Fruit fly (Drosophila melanogaster) whole organism, embryonic: ENCODE measurements around the gene Mfe2.

Experiments
- Adf1 ChIP-seq: fragments of 200-800 bp; sonication (Bioruptor generic); IDR thresholded peaks from 2 replicates; pipeline ENCODE4 v1.3.6; 2022; ENCODE audit warnings: missing biosample characterization, missing genetic modification characterization
- Asciz ChIP-seq: fragments of 200-800 bp; sonication (Bioruptor generic); optimal IDR thresholded peaks from 2 replicates; lab custom pipeline; 2017; ENCODE audit warnings: missing biosample characterization, mild to moderate bottlenecking, missing genetic modification characterization, missing genetic modification reagents
- B-H2 ChIP-seq: fragments of 200-800 bp; sonication (Bioruptor generic); optimal IDR thresholded peaks from 2 replicates; lab custom pipeline; 2018; ENCODE audit warnings: missing biosample characterization, mild to moderate bottlenecking, missing genetic modification characterization
- BEAF-32 ChIP-seq: fragments of 200-800 bp; sonication (Bioruptor generic); optimal IDR thresholded peaks from 3 replicates; lab custom pipeline; 2017; ENCODE audit warnings: missing biosample characterization, missing genetic modification characterization, mild to moderate bottlenecking, moderate library complexity, missing genetic modification reagents
- Bteb2 ChIP-seq: fragments of 200-800 bp; sonication (Bioruptor generic); optimal IDR thresholded peaks from 2 replicates; lab custom pipeline; 2016; ENCODE audit warnings: missing biosample characterization, missing genetic modification characterization
- CG14710 ChIP-seq: fragments of 200-800 bp; sonication (Bioruptor generic); optimal IDR thresholded peaks from 3 replicates; lab custom pipeline; 2019; ENCODE audit warnings: missing biosample characterization, mild to moderate bottlenecking, missing genetic modification characterization, moderate library complexity
- CG14860 ChIP-seq: fragments of 200-800 bp; sonication (Bioruptor generic); IDR thresholded peaks from 3 replicates; pipeline ENCODE4 v1.3.6; 2022; ENCODE audit warnings: missing biosample characterization, missing genetic modification characterization; ENCODE audit not compliant: partially characterized antibody
- CG14965 ChIP-seq: fragments of 200-800 bp; sonication (Bioruptor generic); optimal IDR thresholded peaks from 2 replicates; lab custom pipeline; 2016; ENCODE audit warnings: missing biosample characterization, missing genetic modification characterization, borderline replicate concordance
- CG15011 ChIP-seq: fragments of 200-800 bp; sonication (Bioruptor generic); optimal IDR thresholded peaks from 3 replicates; lab custom pipeline; 2018; ENCODE audit warnings: missing biosample characterization, mild to moderate bottlenecking, missing genetic modification characterization
- CG1603 ChIP-seq: fragments of 200-800 bp; sonication (Bioruptor generic); optimal IDR thresholded peaks from 2 replicates; lab custom pipeline; 2019; ENCODE audit warnings: missing biosample characterization, mild to moderate bottlenecking, missing genetic modification characterization, moderate library complexity
- CG16863 ChIP-seq: fragments of 200-800 bp; sonication (Bioruptor generic); optimal IDR thresholded peaks from 3 replicates; lab custom pipeline; 2016; ENCODE audit warnings: missing biosample characterization, missing genetic modification characterization
- CG17186 ChIP-seq: fragments of 200-800 bp; sonication (Bioruptor generic); optimal IDR thresholded peaks from 3 replicates; lab custom pipeline; 2017; ENCODE audit warnings: missing biosample characterization, missing genetic modification reagents, missing genetic modification characterization
- CG33213 ChIP-seq: fragments of 200-800 bp; sonication (Bioruptor generic); optimal IDR thresholded peaks from 3 replicates; lab custom pipeline; 2016; ENCODE audit warnings: missing biosample characterization, missing genetic modification characterization
- CG3407 ChIP-seq: fragments of 200-800 bp; sonication (Bioruptor generic); optimal IDR thresholded peaks from 2 replicates; lab custom pipeline; 2018; ENCODE audit warnings: missing biosample characterization, mild to moderate bottlenecking, missing genetic modification characterization
- CG34376 ChIP-seq: fragments of 200-800 bp; sonication (Bioruptor generic); optimal IDR thresholded peaks from 2 replicates; lab custom pipeline; 2018; ENCODE audit warnings: missing biosample characterization, mild to moderate bottlenecking, missing genetic modification characterization
- CG3995 ChIP-seq: fragments of 200-800 bp; sonication (Bioruptor generic); optimal IDR thresholded peaks from 3 replicates; lab custom pipeline; 2016; ENCODE audit warnings: missing biosample characterization, missing genetic modification characterization
- CG6272 ChIP-seq: fragments of 200-800 bp; sonication (Bioruptor generic); IDR thresholded peaks from 2 replicates; pipeline ENCODE4 v1.3.6; 2022; ENCODE audit warnings: missing biosample characterization, missing genetic modification characterization
- CG7357 ChIP-seq: fragments of 200-800 bp; sonication (Bioruptor generic); IDR thresholded peaks from 3 replicates; pipeline ENCODE4 v1.3.6; 2022; ENCODE audit warnings: missing biosample characterization, missing genetic modification characterization
- CG8359 ChIP-seq: fragments of 200-800 bp; sonication (Bioruptor generic); optimal IDR thresholded peaks from 2 replicates; lab custom pipeline; 2017; ENCODE audit warnings: missing biosample characterization, mild to moderate bottlenecking, missing genetic modification characterization, borderline replicate concordance
- Dref ChIP-seq: fragments of 200-800 bp; sonication (Bioruptor generic); IDR thresholded peaks from 2 replicates; pipeline ENCODE4 v1.3.6; 2022; ENCODE audit warnings: missing biosample characterization, missing genetic modification characterization
- Elba2 ChIP-seq: fragments of 200-800 bp; sonication (Bioruptor generic); optimal IDR thresholded peaks from 3 replicates; lab custom pipeline; 2016; ENCODE audit warnings: missing biosample characterization, missing genetic modification characterization
- Fer1 ChIP-seq: fragments of 200-800 bp; sonication (Bioruptor generic); optimal IDR thresholded peaks from 2 replicates; lab custom pipeline; 2017; ENCODE audit warnings: missing biosample characterization, mild to moderate bottlenecking, missing genetic modification characterization
- HmgZ ChIP-seq: fragments of 200-800 bp; sonication (Bioruptor generic); optimal IDR thresholded peaks from 2 replicates; lab custom pipeline; 2018; ENCODE audit warnings: missing biosample characterization, mild to moderate bottlenecking, missing genetic modification characterization
- Lim3 ChIP-seq: fragments of 200-800 bp; sonication (Bioruptor generic); IDR thresholded peaks from 2 replicates; pipeline ENCODE4 v1.3.6; 2022; ENCODE audit warnings: missing biosample characterization, missing genetic modification characterization
- MESR4 ChIP-seq: fragments of 200-800 bp; sonication (Bioruptor generic); optimal IDR thresholded peaks from 2 replicates; lab custom pipeline; 2018; ENCODE audit warnings: missing biosample characterization, mild to moderate bottlenecking, missing genetic modification characterization, moderate library complexity
- Myb ChIP-seq: fragments of 200-800 bp; sonication (Bioruptor generic); optimal IDR thresholded peaks from 2 replicates; lab custom pipeline; 2016; ENCODE audit warnings: missing biosample characterization, missing genetic modification characterization
- NFAT ChIP-seq: fragments of 200-800 bp; sonication (Bioruptor generic); IDR thresholded peaks from 2 replicates; pipeline ENCODE4 v1.3.6; 2022; ENCODE audit warnings: missing biosample characterization, missing genetic modification characterization
- Neu2 ChIP-seq: fragments of 200-800 bp; sonication (Bioruptor generic); optimal IDR thresholded peaks from 3 replicates; lab custom pipeline; 2016; ENCODE audit warnings: missing biosample characterization, missing genetic modification characterization, borderline replicate concordance
- Nf-YB ChIP-seq: fragments of 200-800 bp; sonication (Bioruptor generic); optimal IDR thresholded peaks from 3 replicates; lab custom pipeline; 2019; ENCODE audit warnings: missing biosample characterization, mild to moderate bottlenecking, missing genetic modification characterization, moderate library complexity
- Scr ChIP-seq: fragments of 200-800 bp; sonication (Bioruptor generic); IDR thresholded peaks from 2 replicates; pipeline ENCODE4 v1.3.6; 2022; ENCODE audit warnings: missing biosample characterization, missing genetic modification characterization; ENCODE audit not compliant: partially characterized antibody
- Six4 ChIP-seq: fragments of 200-800 bp; sonication (Bioruptor generic); optimal IDR thresholded peaks from 2 replicates; lab custom pipeline; 2016; ENCODE audit warnings: missing biosample characterization, missing genetic modification characterization
- ap ChIP-seq: fragments of 200-800 bp; sonication (Bioruptor generic); IDR thresholded peaks from 2 replicates; pipeline ENCODE4 v1.3.6; 2022; ENCODE audit warnings: missing biosample characterization, missing genetic modification characterization
- ato ChIP-seq: fragments of 200-800 bp; sonication (Bioruptor generic); IDR thresholded peaks from 2 replicates; pipeline ENCODE4 v1.3.6; 2022; ENCODE audit warnings: missing biosample characterization, missing genetic modification characterization; ENCODE audit not compliant: partially characterized antibody
- dimm ChIP-seq: fragments of 200-800 bp; sonication (Bioruptor generic); IDR thresholded peaks from 2 replicates; pipeline ENCODE4 v1.3.6; 2022; ENCODE audit warnings: missing biosample characterization, missing genetic modification characterization
- nom ChIP-seq: fragments of 200-800 bp; sonication (Bioruptor generic); optimal IDR thresholded peaks from 2 replicates; lab custom pipeline; 2017; ENCODE audit warnings: missing biosample characterization, missing genetic modification characterization, mild to moderate bottlenecking, moderate library complexity, missing genetic modification reagents
- pfk ChIP-seq: fragments of 200-800 bp; sonication (Bioruptor generic); optimal IDR thresholded peaks from 2 replicates; lab custom pipeline; 2018; ENCODE audit warnings: missing biosample characterization, mild to moderate bottlenecking, missing genetic modification characterization, moderate library complexity
- pnt ChIP-seq: fragments of 200-800 bp; sonication (Bioruptor generic); optimal IDR thresholded peaks from 3 replicates; lab custom pipeline; 2016; ENCODE audit warnings: missing biosample characterization, missing genetic modification characterization
- run ChIP-seq: fragments of 200-800 bp; sonication (Bioruptor generic); optimal IDR thresholded peaks from 3 replicates; lab custom pipeline; 2018; ENCODE audit warnings: missing biosample characterization, mild to moderate bottlenecking, missing genetic modification characterization

Gene Mfe2

dm6 chrX:16323063-16323462 lies 52.3 kb downstream of the Mfe2 start, which contains the start of the genes CG9917 and CG32579 (continued):
- TF ChIP-seq CG7357 (GFP tag; lab: Robert Waterston, UW): no peak
- TF ChIP-seq ato: peak; percentile 81
- TF ChIP-seq Neu2 (GFP tag; lab: Kevin White, UChicago): peak; percentile 69
- TF ChIP-seq CG14965 (GFP tag; lab: Kevin White, UChicago): no peak
- TF ChIP-seq Dref (GFP tag; lab: Robert Waterston, UW): peak; percentile 92
- TF ChIP-seq Myb (GFP tag; lab: Kevin White, UChicago): peak; percentile 0
- peak; percentile 18 for TF ChIP-seq CG33213 (GFP tag; lab: Kevin White, UChicago)
- peak; percentile 80 for TF ChIP-seq CG3995 (GFP tag; lab: Kevin White, UChicago)
- TF ChIP-seq CG8359 (GFP tag; lab: Kevin White, UChicago): no peak
- TF ChIP-seq Asciz: no peak
- TF ChIP-seq Adf1 (GFP tag; lab: Robert Waterston, UW): peak; percentile 15; the same call in 1 of the 2 replicates
- peak; percentile 34; the same call in 1 of the 2 replicates for TF ChIP-seq NFAT (GFP tag; lab: Robert Waterston, UW)
- no peak for TF ChIP-seq CG3407 (GFP tag; lab: Kevin White, UChicago)
- TF ChIP-seq CG1603 (tag; lab: Kevin White, UChicago): peak; percentile 25
- peak; percentile 5 for TF ChIP-seq CG14710 (tag; lab: Kevin White, UChicago)
- TF ChIP-seq ap (GFP tag; lab: Robert Waterston, UW): no peak
- no peak for TF ChIP-seq run
- no peak for TF ChIP-seq CG15011 (GFP tag; lab: Kevin White, UChicago)
- no peak for TF ChIP-seq pnt
- TF ChIP-seq Elba2 (GFP tag; lab: Kevin White, UChicago): peak; percentile 97
- no peak for TF ChIP-seq Six4 (GFP tag; lab: Kevin White, UChicago)
- no peak for TF ChIP-seq CG16863 (GFP tag; lab: Kevin White, UChicago)
- peak; percentile 68; the same call in 2 of the 3 replicates for TF ChIP-seq CG14860 (GFP tag; lab: Robert Waterston, UW)
- TF ChIP-seq Lim3 (GFP tag; lab: Robert Waterston, UW): no peak
- TF ChIP-seq dimm (GFP tag; lab: Robert Waterston, UW): no peak
- peak; percentile 7 for TF ChIP-seq B-H2
- TF ChIP-seq Nf-YB (GFP tag; lab: Kevin White, UChicago): no peak
- TF ChIP-seq Scr (GFP tag; lab: Robert Waterston, UW): peak; percentile 78
- TF ChIP-seq CG34376 (GFP tag; lab: Kevin White, UChicago): peak; percentile 13
- TF ChIP-seq HmgZ (tag; lab: Kevin White, UChicago): peak; percentile 67
- TF ChIP-seq MESR4 (GFP tag; lab: Kevin White, UChicago): peak; percentile 34
- TF ChIP-seq nom: peak; percentile 34
- TF ChIP-seq BEAF-32 (GFP tag; lab: Kevin White, UChicago): peak; percentile 76
- no peak for TF ChIP-seq Bteb2 (GFP tag; lab: Kevin White, UChicago)
- TF ChIP-seq Fer1: peak; percentile 13
- peak; percentile 20 for TF ChIP-seq CG17186 (GFP tag; lab: Kevin White, UChicago)
- TF ChIP-seq pfk (GFP tag; lab: Kevin White, UChicago): peak; percentile 59
- TF ChIP-seq CG6272 (GFP tag; lab: Robert Waterston, UW): no peak
